Worm (Caenorhabditis elegans): ENCODE data around the gene lab-2.

- TF ChIP-seq elt-3 (tag; optimal IDR thresholded peaks at IDR 0.05): no peak
- TF ChIP-seq ztf-4 (tag; optimal IDR thresholded peaks at IDR 0.05): no peak
- no peak for TF ChIP-seq ztf-11 (tag; optimal IDR thresholded peaks at IDR 0.05)
- TF ChIP-seq ceh-16 (tag; optimal IDR thresholded peaks at IDR 0.05): no peak
- TF ChIP-seq nhr-237 (tag; optimal IDR thresholded peaks at IDR 0.05): no peak
- TF ChIP-seq daf-12 (tag; optimal IDR thresholded peaks at IDR 0.05): no peak
- TF ChIP-seq ceh-9 (tag; optimal IDR thresholded peaks at IDR 0.05): no peak
- no peak for TF ChIP-seq sea-2 (GFP tag; optimal IDR thresholded peaks at IDR 0.05)
- TF ChIP-seq pha-4 (tag; optimal IDR thresholded peaks at IDR 0.05): no peak
Observed at ce11 chrIII:7287503-7287902, 41.9 kb downstream of the lab-2 start, which contains the start of gene ykt-6.
